Fruit fly (Drosophila melanogaster) whole organism, pupa: ENCODE results near the gene GstZ1.

Source experiments
- CG10348 ChIP-seq: fragments of 200-800 bp; sonication (Bioruptor generic); IDR thresholded peaks from 2 replicates; pipeline ENCODE4 v1.3.6; 2022; ENCODE audit warnings: missing biosample characterization, missing genetic modification characterization
- CG13204 ChIP-seq: fragments of 200-800 bp; sonication (Bioruptor generic); optimal IDR thresholded peaks from 2 replicates; lab custom pipeline; 2018; ENCODE audit warnings: missing biosample characterization, mild to moderate bottlenecking, missing genetic modification characterization, moderate library complexity
- CG14655 ChIP-seq: fragments of 200-800 bp; sonication (Bioruptor generic); optimal IDR thresholded peaks from 3 replicates; lab custom pipeline; 2017; ENCODE audit warnings: mild to moderate bottlenecking, missing biosample characterization, missing genetic modification reagents, missing genetic modification characterization

DNA sequence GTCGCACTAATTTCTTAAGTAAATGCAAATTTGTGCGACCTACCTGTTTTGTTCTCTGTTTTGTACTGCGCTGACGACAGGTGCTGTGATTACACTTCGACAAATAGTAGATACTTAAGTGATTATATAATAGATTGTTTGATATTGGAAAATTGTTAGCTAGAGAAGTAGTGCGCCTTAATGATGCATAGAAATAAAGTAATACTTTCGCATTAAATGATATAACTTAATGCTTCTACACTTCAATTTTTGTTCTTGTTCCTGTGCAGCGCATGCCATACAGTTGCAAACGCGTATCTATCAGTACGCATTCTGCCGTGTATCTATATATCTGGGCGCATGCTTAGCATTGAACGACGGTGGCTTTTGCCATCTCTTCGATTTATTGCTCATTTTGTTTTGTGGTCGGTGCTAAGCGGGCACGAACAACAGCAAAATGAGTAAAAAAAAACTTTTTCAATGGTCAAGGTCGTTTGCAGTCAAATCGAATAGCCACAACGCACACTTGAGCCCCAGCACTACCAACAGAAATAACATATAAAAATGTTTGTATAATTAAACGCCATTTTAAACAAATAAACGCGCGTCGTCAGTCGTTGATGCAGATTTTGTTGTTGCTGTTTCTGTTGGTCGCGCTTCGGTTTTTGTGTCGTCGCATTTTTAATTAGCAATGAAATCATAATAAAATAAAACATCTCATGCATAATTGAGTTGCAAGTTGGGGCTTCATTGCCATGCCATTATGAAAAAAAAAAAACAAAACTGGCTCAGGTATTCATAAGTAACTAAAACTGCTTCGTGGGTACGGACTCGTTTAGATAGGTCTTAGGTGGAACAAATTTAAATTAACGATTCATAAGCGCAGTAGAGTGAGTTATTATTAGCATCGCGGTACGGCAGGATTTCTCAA is 25.7 kb downstream of the GstZ1 start:
- TF ChIP-seq CG13204 (GFP tag; lab: Kevin White, UChicago) (no peak), CG10348 (GFP tag; lab: Robert Waterston, UW) (no peak), CG14655 (GFP tag; lab: Kevin White, UChicago) (peak; percentile 65)
